Worm (Caenorhabditis elegans): ENCODE results near the gene C27A7.3.

Gene C27A7.3

DNA sequence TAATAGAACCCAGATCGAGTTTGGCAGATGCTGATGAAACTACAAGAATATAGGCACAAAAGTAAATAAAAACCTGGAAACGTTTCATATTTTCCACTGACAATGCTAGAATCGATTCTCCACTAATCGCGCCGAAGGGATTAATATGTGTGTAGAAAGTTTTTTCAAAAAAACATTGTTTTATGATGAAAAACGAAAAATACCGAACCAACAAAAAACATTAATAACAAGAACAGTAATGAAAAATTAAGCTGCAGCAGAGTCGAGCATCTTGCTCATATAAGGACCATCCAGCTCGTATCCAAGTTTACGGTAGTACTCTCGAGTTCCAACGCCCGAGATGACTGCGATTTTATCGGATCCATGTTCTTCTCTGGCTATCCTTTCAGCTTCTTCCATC, 38.6 kb downstream of the C27A7.3 start, which contains the start of gene clec-224:
Gene clec-224, minus strand, starts transcription at position 101 of the 400 bp plus-strand sequence.
- TF ChIP-seq irx-1 (tag; optimal IDR thresholded peaks at IDR 0.05) (no peak), C34B4.2 (tag; optimal IDR thresholded peaks at IDR 0.05) (no peak), aha-1 (tag; optimal IDR thresholded peaks at IDR 0.05) (no peak), hlh-17 (GFP tag; optimal IDR thresholded peaks at IDR 0.05; ENCODE audit: borderline replicate concordance) (no peak), nhr-90 (tag; optimal IDR thresholded peaks at IDR 0.05; ENCODE audit: poor library complexity) (no peak), unc-86 (tag; optimal IDR thresholded peaks at IDR 0.05) (no peak), egl-13 (tag; optimal IDR thresholded peaks at IDR 0.05) (no peak), Y116A8C.19 (tag; optimal IDR thresholded peaks at IDR 0.05; ENCODE audit: borderline replicate concordance) (no peak), sptf-1 (tag; optimal IDR thresholded peaks at IDR 0.05) (no peak)

DNA sequence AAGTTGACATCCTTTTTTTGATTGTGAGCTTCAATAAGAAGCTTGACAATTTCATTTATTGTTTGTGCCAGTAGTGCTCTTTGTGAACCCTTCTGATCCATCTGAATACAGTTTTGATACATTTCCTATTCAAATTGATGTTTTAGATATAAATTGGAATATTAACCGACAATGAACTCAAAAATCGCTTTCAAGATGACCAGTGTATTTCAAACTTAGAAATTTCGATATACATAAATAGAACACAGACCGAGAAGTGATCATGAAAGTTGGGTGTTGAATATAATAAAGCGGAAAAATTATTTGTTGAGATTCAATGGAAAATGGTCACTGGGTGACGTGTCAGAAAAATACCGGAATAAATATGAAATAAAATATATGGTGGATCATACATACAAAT, 40.6 kb downstream of the C27A7.3 start, which contains the start of gene elpc-3:
Gene elpc-3, minus strand, starts transcription at position 101 of the 400 bp plus-strand sequence.
- TF ChIP-seq hlh-4 (tag; optimal IDR thresholded peaks at IDR 0.05) (no peak), ztf-11 (tag; optimal IDR thresholded peaks at IDR 0.05) (no peak), mep-1 (tag; optimal IDR thresholded peaks at IDR 0.05) (no peak), nhr-28 (tag; optimal IDR thresholded peaks at IDR 0.05) (no peak), alr-1 (tag; optimal IDR thresholded peaks at IDR 0.05; ENCODE audit: borderline replicate concordance) (no peak), unc-62 (GFP tag; optimal IDR thresholded peaks at IDR 0.05) (no peak), C34B4.2 (tag; optimal IDR thresholded peaks at IDR 0.05) (no peak), fkh-10 (GFP tag; optimal IDR thresholded peaks at IDR 0.05) (no peak), lsy-2 (tag; optimal IDR thresholded peaks at IDR 0.05) (no peak), dpl-1 (GFP tag; optimal IDR thresholded peaks at IDR 0.05) (no peak), tbx-2 (tag; optimal IDR thresholded peaks at IDR 0.05) (no peak), unc-130 (tag; optimal IDR thresholded peaks at IDR 0.05) (no peak), zag-1 (tag; optimal IDR thresholded peaks at IDR 0.05) (no peak), egl-27 (tag; optimal IDR thresholded peaks at IDR 0.05) (no peak), blmp-1 (tag; optimal IDR thresholded peaks at IDR 0.05) (no peak), nhr-85 (tag) (no peak)

DNA sequence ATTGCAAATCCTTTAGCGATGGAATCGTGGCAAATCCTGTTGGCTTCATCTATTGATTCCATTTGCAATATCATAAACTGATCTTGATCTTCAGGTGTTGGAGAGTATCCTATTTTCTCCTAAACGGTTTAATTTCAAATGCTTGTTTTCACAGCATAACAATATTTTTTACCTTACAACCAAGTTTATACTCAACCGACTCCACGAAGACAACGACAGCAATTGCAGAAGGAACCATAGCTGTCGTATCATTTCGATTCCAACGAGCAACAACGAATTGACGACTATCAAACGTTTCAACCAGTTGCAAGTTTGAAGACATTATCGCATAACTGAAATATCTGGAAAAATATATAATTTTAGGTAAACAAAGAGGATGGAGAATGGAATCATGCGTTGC, 43.1 kb downstream of the C27A7.3 start, which contains the start of gene usip-1:
Gene usip-1, minus strand, starts transcription at position 341 of the 400 bp plus-strand sequence.
- TF ChIP-seq nhr-85 (tag) (peak; percentile 5), hlh-17 (GFP tag; optimal IDR thresholded peaks at IDR 0.05; ENCODE audit: borderline replicate concordance) (no peak)

DNA sequence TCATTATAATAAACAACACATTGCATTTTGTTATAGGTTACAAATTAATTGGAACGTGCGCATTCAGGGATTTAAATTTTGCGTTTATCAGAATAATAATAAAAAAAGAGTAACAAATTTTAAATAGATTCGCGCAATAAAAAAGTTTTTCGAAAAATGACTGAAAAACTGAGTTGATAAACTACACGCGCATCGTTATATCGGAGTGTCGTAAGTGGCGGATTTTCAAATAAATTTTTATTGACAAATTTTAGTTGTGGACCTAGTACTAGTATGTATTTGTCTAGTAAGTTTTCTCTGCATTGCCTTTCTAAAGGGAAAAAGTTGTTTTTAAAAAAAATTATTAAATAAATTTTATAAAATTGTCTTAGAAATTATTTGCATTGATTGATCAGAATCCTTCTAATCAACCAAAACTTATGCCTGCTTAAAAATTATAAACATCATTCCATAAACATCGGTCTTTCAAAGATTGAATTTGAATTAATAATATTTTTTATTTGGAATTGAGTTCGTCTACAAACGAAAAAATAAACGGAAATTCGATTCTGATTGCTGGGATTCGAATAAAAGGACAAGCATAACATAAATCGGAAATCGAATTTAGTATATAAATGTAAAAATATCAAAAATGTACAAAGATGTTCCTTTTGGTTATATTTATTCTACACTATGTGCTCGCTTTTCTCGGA, 43.7 kb downstream of the C27A7.3 start, which contains the start of gene srd-4:
Gene srd-4, plus strand, starts transcription at position 642 of the 692 bp plus-strand sequence.
- TF ChIP-seq blmp-1 (tag; optimal IDR thresholded peaks at IDR 0.05) (peak; percentile 30), ceh-82 (tag; optimal IDR thresholded peaks at IDR 0.05) (peak in 2 of 3 experiments; percentile 4 to 28), sup-37 (GFP tag; optimal IDR thresholded peaks at IDR 0.05) (no peak), lsy-2 (tag; optimal IDR thresholded peaks at IDR 0.05) (peak; percentile 59 to 79), unc-86 (tag; optimal IDR thresholded peaks at IDR 0.05) (no peak), mdl-1 (tag; optimal IDR thresholded peaks at IDR 0.05) (no peak), tlp-1 (tag; optimal IDR thresholded peaks at IDR 0.05) (no peak), snpc-4 (tag; optimal IDR thresholded peaks at IDR 0.05) (no peak), ama-1 (optimal IDR thresholded peaks at IDR 0.05) (no peak), dsc-1 (tag; optimal IDR thresholded peaks at IDR 0.05) (peak; percentile 29), pag-3 (tag; optimal IDR thresholded peaks at IDR 0.05; ENCODE audit: borderline replicate concordance, insufficient read depth) (no peak), snu-23 (GFP tag; optimal IDR thresholded peaks at IDR 0.05) (peak; percentile 46), sptf-1 (tag; optimal IDR thresholded peaks at IDR 0.05) (no peak), skn-1 (tag; optimal IDR thresholded peaks at IDR 0.05) (peak; percentile 53), fkh-4 (tag; optimal IDR thresholded peaks at IDR 0.05; ENCODE audit: borderline replicate concordance) (no peak), xbp-1 (tag; optimal IDR thresholded peaks at IDR 0.05) (peak; percentile 50), ces-1 (GFP tag; optimal IDR thresholded peaks at IDR 0.05) (no peak), jun-1 (tag; optimal IDR thresholded peaks at IDR 0.05) (no peak), C16A3.4 (tag; optimal IDR thresholded peaks at IDR 0.05) (peak; percentile 7), rnt-1 (tag; optimal IDR thresholded peaks at IDR 0.05) (peak; percentile 27), fos-1 (tag; optimal IDR thresholded peaks at IDR 0.05) (no peak), hlh-4 (tag; optimal IDR thresholded peaks at IDR 0.05) (no peak), hpl-2 (GFP tag; optimal IDR thresholded peaks at IDR 0.05) (no peak), F16B12.6 (tag; optimal IDR thresholded peaks at IDR 0.05) (peak; percentile 25), nhr-47 (tag; optimal IDR thresholded peaks at IDR 0.05) (peak; percentile 53), C04F5.9 (tag; optimal IDR thresholded peaks at IDR 0.05) (no peak), dpl-1 (GFP tag; optimal IDR thresholded peaks at IDR 0.05) (peak; percentile 87 to 94 (median 92)), nhr-90 (tag; optimal IDR thresholded peaks at IDR 0.05; ENCODE audit: poor library complexity) (peak; percentile 54), tbx-2 (tag; optimal IDR thresholded peaks at IDR 0.05) (peak; percentile 39)
